Worm (Caenorhabditis elegans) whole organism, L3 larva: ENCODE data around the gene C54F6.19.
"Not testable (repeated sequence)": the region's sequence is repeated elsewhere in the genome, so short reads cannot be mapped to it uniquely, and the experiment has no call there.

ENCODE experiments used
- ZK546.5 ChIP-seq: sonication (generic microtip); optimal IDR thresholded peaks from 2 replicates; lab custom pipeline; 2017; ENCODE audit warnings: missing biosample characterization, missing genetic modification characterization
- ceh-16 ChIP-seq: sonication (generic microtip); optimal IDR thresholded peaks from 2 replicates; lab custom pipeline; 2017; ENCODE audit warnings: missing biosample characterization, missing genetic modification characterization
- ceh-82 ChIP-seq: fragments of 150-350 bp; optimal IDR thresholded peaks from 2 replicates; lab custom pipeline; 2014; ENCODE audit warnings: missing biosample characterization, missing genetic modification characterization
- ceh-9 ChIP-seq: sonication (generic microtip); optimal IDR thresholded peaks from 2 replicates; lab custom pipeline; 2018; ENCODE audit warnings: missing biosample characterization, missing genetic modification characterization
- egl-27 ChIP-seq: sonication (generic microtip); optimal IDR thresholded peaks from 4 replicates; lab custom pipeline; 2017; ENCODE audit warnings: missing biosample characterization, missing genetic modification reagents, missing genetic modification characterization
- egl-5 ChIP-seq: fragments of 150-350 bp; optimal IDR thresholded peaks from 2 replicates; lab custom pipeline; 2017; ENCODE audit warnings: missing biosample characterization, missing genetic modification reagents, missing genetic modification characterization, inconsistent platforms
- elt-1 ChIP-seq: fragments of 150-350 bp; optimal IDR thresholded peaks from 2 replicates; lab custom pipeline; 2014; ENCODE audit warnings: missing biosample characterization, missing genetic modification characterization
- elt-2 ChIP-seq: sonication (generic microtip); optimal IDR thresholded peaks from 2 replicates; lab custom pipeline; 2016; ENCODE audit warnings: missing genetic modification reagents, mild to moderate bottlenecking, missing genetic modification characterization, missing compliant biosample characterization
- elt-3 ChIP-seq, 3 experiments: fragments of 150-350 bp in 1 of 3; sonication (generic microtip) in 2 of 3; optimal IDR thresholded peaks; 2 replicates in 2 of 3; 4 replicates in 1 of 3; lab custom pipeline; 2014 to 2017; ENCODE audit warnings: missing biosample characterization in 3 of 3, missing genetic modification characterization in 3 of 3
- eor-1 ChIP-seq, 2 experiments: fragments of 150-350 bp; optimal IDR thresholded peaks; 2 replicates each; lab custom pipeline; 2014 to 2018; ENCODE audit warnings: missing biosample characterization in 2 of 2, missing genetic modification characterization in 2 of 2
- fkh-10 ChIP-seq: sonication (generic microtip); optimal IDR thresholded peaks from 2 replicates; lab custom pipeline; 2017; ENCODE audit warnings: missing biosample characterization, missing genetic modification reagents, missing genetic modification characterization
- fos-1 ChIP-seq: fragments of 150-350 bp; optimal IDR thresholded peaks from 2 replicates; lab custom pipeline; 2014; ENCODE audit warnings: missing biosample characterization, missing genetic modification characterization
- hmg-11 ChIP-seq: sonication (generic microtip); optimal IDR thresholded peaks from 2 replicates; lab custom pipeline; 2016; ENCODE audit warnings: missing genetic modification characterization, missing compliant biosample characterization
- jun-1 ChIP-seq: fragments of 150-350 bp; optimal IDR thresholded peaks from 2 replicates; lab custom pipeline; 2014; ENCODE audit warnings: missing biosample characterization, missing genetic modification reagents, missing genetic modification characterization
- lin-15B ChIP-seq: fragments of 150-350 bp; optimal IDR thresholded peaks from 2 replicates; lab custom pipeline; 2014; ENCODE audit warnings: missing biosample characterization, missing genetic modification characterization
- lin-39 ChIP-seq: fragments of 150-350 bp; optimal IDR thresholded peaks from 2 replicates; lab custom pipeline; 2018; ENCODE audit warnings: missing biosample characterization, missing genetic modification reagents, missing genetic modification characterization
- lsy-12 ChIP-seq: sonication (generic microtip); optimal IDR thresholded peaks from 2 replicates; lab custom pipeline; 2016; ENCODE audit warnings: mild to moderate bottlenecking, missing genetic modification characterization, missing compliant biosample characterization
- mdl-1 ChIP-seq: fragments of 150-350 bp; optimal IDR thresholded peaks from 2 replicates; lab custom pipeline; 2014; ENCODE audit warnings: missing biosample characterization, missing genetic modification characterization
- mml-1 ChIP-seq: fragments of 150-350 bp; sonication (generic microtip); optimal IDR thresholded peaks from 3 replicates; lab custom pipeline; 2014; ENCODE audit warnings: missing biosample characterization, missing genetic modification characterization
- nfya-1 ChIP-seq: sonication (generic microtip); optimal IDR thresholded peaks from 2 replicates; lab custom pipeline; 2017; ENCODE audit warnings: missing genetic modification characterization, mild to moderate bottlenecking, missing compliant biosample characterization, antibody characterized with exemption, moderate library complexity; ENCODE audit not compliant: insufficient read depth
- nhr-11 ChIP-seq: fragments of 150-350 bp; optimal IDR thresholded peaks from 2 replicates; lab custom pipeline; 2014; ENCODE audit warnings: missing biosample characterization, missing genetic modification characterization
- nhr-23 ChIP-seq: fragments of 150-350 bp; optimal IDR thresholded peaks from 2 replicates; lab custom pipeline; 2014; ENCODE audit warnings: missing biosample characterization, missing genetic modification reagents, missing genetic modification characterization
- nhr-25 ChIP-seq: sonication (generic microtip); optimal IDR thresholded peaks from 2 replicates; lab custom pipeline; 2017; ENCODE audit warnings: missing biosample characterization, missing genetic modification characterization
- nhr-28 ChIP-seq: fragments of 150-350 bp; optimal IDR thresholded peaks from 2 replicates; lab custom pipeline; 2014; ENCODE audit warnings: missing biosample characterization, missing genetic modification characterization
- nhr-67 ChIP-seq: fragments of 150-350 bp; optimal IDR thresholded peaks from 2 replicates; lab custom pipeline; 2014; ENCODE audit warnings: missing biosample characterization, missing genetic modification characterization
- nhr-77 ChIP-seq: fragments of 150-350 bp; optimal IDR thresholded peaks from 2 replicates; lab custom pipeline; 2014; ENCODE audit warnings: missing biosample characterization, missing genetic modification characterization
- pha-4 ChIP-seq: fragments of 150-350 bp; optimal IDR thresholded peaks from 2 replicates; lab custom pipeline; 2014; ENCODE audit warnings: missing biosample characterization, missing genetic modification reagents, missing genetic modification characterization
- pqm-1 ChIP-seq: fragments of 150-350 bp; optimal IDR thresholded peaks from 2 replicates; lab custom pipeline; 2017; ENCODE audit warnings: missing biosample characterization, missing genetic modification characterization, inconsistent platforms
- skn-1 ChIP-seq: fragments of 150-350 bp; optimal IDR thresholded peaks from 2 replicates; lab custom pipeline; 2014; ENCODE audit warnings: missing biosample characterization, missing genetic modification characterization
- snpc-4 ChIP-seq: fragments of 150-350 bp; optimal IDR thresholded peaks from 2 replicates; lab custom pipeline; 2014; ENCODE audit warnings: missing biosample characterization, missing genetic modification characterization
- unc-39 ChIP-seq: sonication (generic microtip); optimal IDR thresholded peaks from 4 replicates; lab custom pipeline; 2017; ENCODE audit warnings: missing biosample characterization, missing genetic modification characterization
- unc-62 ChIP-seq: fragments of 150-350 bp; sonication (generic microtip); optimal IDR thresholded peaks from 4 replicates; lab custom pipeline; 2014; ENCODE audit warnings: missing biosample characterization, missing genetic modification reagents, missing genetic modification characterization
- zag-1 ChIP-seq: fragments of 150-350 bp; optimal IDR thresholded peaks from 2 replicates; lab custom pipeline; 2014; ENCODE audit warnings: missing biosample characterization, missing genetic modification characterization
- ztf-11 ChIP-seq: fragments of 150-350 bp; optimal IDR thresholded peaks from 2 replicates; lab custom pipeline; 2014; ENCODE audit warnings: missing biosample characterization, missing genetic modification characterization

C54F6.19 gene

DNA sequence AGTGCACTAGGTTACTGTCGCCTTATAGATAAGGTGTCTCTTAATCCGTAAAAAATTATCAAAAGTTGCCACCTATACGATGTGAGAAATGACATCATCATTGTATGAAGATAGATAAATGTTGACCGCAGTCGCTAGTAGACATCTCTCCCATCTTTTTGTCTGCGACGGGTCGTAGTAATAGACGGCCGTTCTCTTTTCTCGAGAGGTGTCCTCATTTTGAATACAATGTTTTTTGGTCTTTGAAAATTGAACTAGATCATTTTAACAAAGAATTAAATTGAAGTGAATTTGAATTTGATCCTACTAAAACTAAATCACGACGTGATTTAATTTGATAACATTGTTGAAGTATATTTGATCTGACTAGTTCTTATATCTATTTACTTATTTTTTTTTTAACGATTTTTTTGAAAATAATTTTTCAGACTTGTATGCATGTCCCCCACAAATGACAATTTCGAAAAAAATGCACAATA is 36.7 kb upstream of the C54F6.19 start, which contains the start of the genes str-31 and nhr-172:
TSS of gene str-31 (minus strand) at position 101 of the 479 bp plus-strand sequence.
TSS of gene nhr-172 (plus strand) at position 429 of the 479 bp plus-strand sequence.
- peak; percentile 56 for TF ChIP-seq nhr-23 (tag; lab: Kevin White, UChicago)
- TF ChIP-seq nfya-1 (tag; lab: Kevin White, UChicago) = no peak
- no peak for TF ChIP-seq hmg-11
- TF ChIP-seq fos-1 (tag; lab: Kevin White, UChicago) = no peak

DNA sequence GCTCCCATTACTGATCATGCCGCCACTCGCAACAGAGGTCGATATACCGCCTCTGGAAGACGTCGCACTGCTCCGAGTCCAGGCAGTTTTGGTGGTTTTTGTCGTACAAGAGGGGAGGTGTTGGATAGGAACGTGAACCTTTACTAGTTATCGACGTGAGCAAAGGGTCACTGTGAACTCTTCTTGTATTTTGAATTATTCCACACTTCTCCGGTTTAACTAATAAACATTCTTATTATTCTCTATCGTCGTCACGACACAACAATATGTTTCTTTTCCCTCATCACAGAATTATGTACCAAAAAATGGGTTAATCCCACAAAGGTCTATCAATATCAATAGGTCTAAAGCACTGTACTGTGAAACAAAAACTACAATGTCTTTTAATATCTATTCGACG is 33.8 kb upstream of the C54F6.19 start, which contains the start of gene nhr-171:
TSS of gene nhr-171 (plus strand) at position 301 of the 400 bp plus-strand sequence.
- TF ChIP-seq fkh-10 (GFP tag; lab: Kevin White, UChicago); ZK546.5 (tag; lab: Kevin White, UChicago); unc-39: not testable (repeated sequence)

DNA sequence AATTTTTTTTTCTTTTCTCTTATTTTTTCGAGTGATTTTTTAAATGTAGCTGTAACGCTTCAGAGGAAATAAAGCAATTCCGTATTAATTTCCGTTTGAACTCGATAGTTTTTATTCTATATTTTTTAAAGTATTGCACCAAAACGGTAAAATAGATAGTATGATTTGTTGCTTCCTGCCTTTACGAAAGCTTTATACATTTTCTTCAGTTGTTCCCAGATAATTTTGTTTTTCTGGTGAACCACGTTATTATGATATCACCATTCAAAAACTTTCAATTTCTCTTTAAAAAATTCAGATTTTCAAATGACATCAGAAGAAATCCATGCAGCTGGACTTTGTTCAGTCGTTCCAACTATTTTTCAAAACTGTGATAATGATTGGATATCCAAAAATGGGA is 30.3 kb upstream of the C54F6.19 start, which contains the start of gene srb-18:
TSS of gene srb-18 (plus strand) at position 301 of the 400 bp plus-strand sequence.
- TF ChIP-seq elt-3 (tag; optimal IDR thresholded peaks at IDR 0.05; lab: Kevin White, UChicago) = no peak
- no peak for TF ChIP-seq ZK546.5 (tag; lab: Kevin White, UChicago)
- TF ChIP-seq skn-1 (tag; lab: Kevin White, UChicago) = no peak
- no peak for TF ChIP-seq mdl-1 (tag; lab: Kevin White, UChicago)
- TF ChIP-seq nhr-67 (tag; lab: Kevin White, UChicago) = no peak
- TF ChIP-seq elt-1 (tag; lab: Kevin White, UChicago) = no peak
- no peak for TF ChIP-seq elt-2 (tag; lab: Kevin White, UChicago)
- TF ChIP-seq mml-1 = no peak
- no peak for TF ChIP-seq nhr-25 (tag; lab: Kevin White, UChicago)
- TF ChIP-seq ceh-82 (tag; lab: Kevin White, UChicago) = no peak
- TF ChIP-seq unc-62 = no peak
- TF ChIP-seq nhr-28 (tag; lab: Kevin White, UChicago) = no peak
- TF ChIP-seq, all 47 proteins: peak for 0

DNA sequence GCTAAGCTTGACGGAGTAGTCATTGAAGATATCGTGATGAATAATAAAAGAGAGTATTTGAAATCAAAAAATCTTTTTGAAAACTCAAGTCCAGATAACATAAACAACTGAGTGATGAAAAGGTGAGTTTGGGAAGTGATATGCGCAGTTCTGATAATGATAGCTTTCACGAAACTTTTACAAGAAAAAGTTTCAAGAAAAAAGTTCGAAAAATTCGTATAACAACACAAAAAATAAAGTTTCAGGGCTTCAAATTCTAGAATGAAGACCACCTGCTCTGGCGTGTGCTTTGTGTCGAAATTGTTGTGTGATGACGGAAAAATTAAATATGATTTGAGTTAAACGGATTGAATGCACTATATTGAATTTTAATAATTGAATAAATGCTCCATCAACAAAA is 25.2 kb upstream of the C54F6.19 start, which contains the start of gene srb-19:
TSS of gene srb-19 (minus strand) at position 101 of the 400 bp plus-strand sequence.
- no peak for TF ChIP-seq nhr-23 (tag; lab: Kevin White, UChicago)
- TF ChIP-seq elt-1 (tag; lab: Kevin White, UChicago) = no peak
- no peak for TF ChIP-seq nhr-67 (tag; lab: Kevin White, UChicago)
- TF ChIP-seq lsy-12 (tag; lab: Kevin White, UChicago) = no peak
- no peak for TF ChIP-seq egl-27 (tag; lab: Kevin White, UChicago)
- no peak for TF ChIP-seq nhr-25 (tag; lab: Kevin White, UChicago)
- TF ChIP-seq skn-1 (tag; lab: Kevin White, UChicago) = no peak
- no peak for TF ChIP-seq mdl-1 (tag; lab: Kevin White, UChicago)
- TF ChIP-seq unc-39 = no peak
- TF ChIP-seq ceh-16 = no peak
- TF ChIP-seq elt-3 (tag; optimal IDR thresholded peaks at IDR 0.05; lab: Kevin White, UChicago) = no peak
- no peak for TF ChIP-seq nhr-28 (tag; lab: Kevin White, UChicago)
- TF ChIP-seq zag-1 = no peak
- TF ChIP-seq nhr-11 (tag; lab: Kevin White, UChicago) = no peak
- TF ChIP-seq jun-1 (tag; lab: Kevin White, UChicago) = no peak
- no peak for TF ChIP-seq lin-39 (tag; lab: Kevin White, UChicago)
- no peak for TF ChIP-seq lin-15B (tag; lab: Kevin White, UChicago)
- TF ChIP-seq, all 47 proteins: peak for 0

DNA sequence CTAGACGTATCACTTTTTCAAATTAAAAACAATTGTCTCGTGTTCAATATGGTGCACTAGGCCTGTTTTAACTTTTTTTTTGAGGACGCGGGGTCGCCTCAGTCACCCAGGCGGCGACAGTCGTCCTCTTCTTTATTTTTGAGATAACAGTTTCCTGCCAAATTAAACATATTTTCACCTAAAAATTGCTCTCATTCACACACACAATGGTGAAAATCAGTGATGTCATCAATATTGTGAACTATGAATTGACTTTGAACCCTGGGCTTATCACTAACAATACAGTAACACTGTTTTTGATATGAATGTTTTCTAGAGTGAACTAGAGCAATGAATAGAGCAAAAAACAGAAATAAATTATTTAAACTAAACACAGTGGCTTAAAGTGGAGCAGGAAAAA is 24.0 kb upstream of the C54F6.19 start:
- no peak for TF ChIP-seq egl-5 (tag; lab: Kevin White, UChicago)
- no peak for TF ChIP-seq ceh-82 (tag; lab: Kevin White, UChicago)
- TF ChIP-seq elt-2 (tag; lab: Kevin White, UChicago) = peak; percentile 75
- peak; percentile 89 for TF ChIP-seq pqm-1 (tag; lab: Kevin White, UChicago)

DNA sequence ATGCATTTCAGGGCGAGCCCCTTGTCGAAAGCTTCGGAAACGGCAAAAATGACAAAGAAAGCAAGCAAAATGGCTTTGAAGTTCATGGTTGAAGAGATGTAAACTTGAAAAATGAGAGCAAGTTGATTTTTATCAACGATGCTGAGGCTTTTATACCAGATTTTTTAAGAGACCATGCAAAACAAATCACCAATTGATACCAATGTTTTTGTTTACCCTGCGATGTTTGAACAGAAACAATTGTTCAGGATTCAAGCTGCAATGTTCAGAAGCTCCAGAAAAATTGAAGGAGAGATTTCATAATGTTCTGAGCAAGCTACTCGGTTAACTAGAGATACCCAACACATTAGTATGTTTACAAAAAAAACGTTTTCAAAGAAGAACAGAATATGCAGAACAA is 23.0 kb upstream of the C54F6.19 start, which contains the start of gene C54F6.15:
TSS of gene C54F6.15 (minus strand) at position 101 of the 400 bp plus-strand sequence.
- TF ChIP-seq ztf-11 (tag; lab: Kevin White, UChicago) = no peak
- TF ChIP-seq mdl-1 (tag; lab: Kevin White, UChicago) = no peak
- TF ChIP-seq mml-1 = no peak
- no peak for TF ChIP-seq ceh-9 (tag; lab: Kevin White, UChicago)
- no peak for TF ChIP-seq pha-4 (tag; lab: Kevin White, UChicago)
- TF ChIP-seq eor-1 (tag; optimal IDR thresholded peaks at IDR 0.05; lab: Kevin White, UChicago) = no peak
- TF ChIP-seq snpc-4 (tag; lab: Kevin White, UChicago) = no peak
- TF ChIP-seq nhr-11 (tag; lab: Kevin White, UChicago) = no peak
- TF ChIP-seq fos-1 (tag; lab: Kevin White, UChicago) = no peak
- TF ChIP-seq nhr-77 (tag; lab: Kevin White, UChicago) = no peak
